Worm (Caenorhabditis elegans) whole organism, young adult: Measurements from ENCODE around the gene dpy-6.
A peak's percentile ranks its signal among the peaks of the same experiment; 100 is the strongest.

Source experiments
- B0035.1 ChIP-seq: sonication (generic microtip); optimal IDR thresholded peaks from 2 replicates; lab custom pipeline; 2016; ENCODE audit warnings: missing genetic modification characterization, mild to moderate bottlenecking, missing compliant biosample characterization, missing genotype, missing genetic modification reagents
- C17E4.6 ChIP-seq: fragments of 200-800 bp; sonication (Bioruptor generic); IDR thresholded peaks from 2 replicates; pipeline ENCODE4 v1.3.6; 2022; ENCODE audit warnings: missing genetic modification reagents, missing genetic modification characterization, missing compliant biosample characterization
- F33H1.4 ChIP-seq: fragments of 200-800 bp; sonication (Bioruptor generic); IDR thresholded peaks from 2 replicates; pipeline ENCODE4 v1.3.6; 2022; ENCODE audit warnings: missing genetic modification reagents, missing genetic modification characterization, missing compliant biosample characterization
- F39B2.1 ChIP-seq: fragments of 200-800 bp; sonication (Bioruptor generic); IDR thresholded peaks from 2 replicates; pipeline ENCODE4 v1.3.6; 2022; ENCODE audit warnings: missing genetic modification reagents, missing genetic modification characterization, missing compliant biosample characterization
- F49E8.2 ChIP-seq: sonication (generic microtip); optimal IDR thresholded peaks from 3 replicates; lab custom pipeline; 2017; ENCODE audit warnings: missing genetic modification characterization, mild to moderate bottlenecking, missing compliant biosample characterization, antibody characterized with exemption, moderate library complexity; ENCODE audit not compliant: insufficient read depth
- F55B11.4 ChIP-seq: sonication (generic microtip); optimal IDR thresholded peaks from 2 replicates; lab custom pipeline; 2016; ENCODE audit warnings: missing compliant biosample characterization, missing genetic modification characterization, borderline replicate concordance; ENCODE audit not compliant: insufficient read depth
- K11D2.4 ChIP-seq: fragments of 200-800 bp; sonication (Bioruptor generic); IDR thresholded peaks from 2 replicates; pipeline ENCODE4 v1.3.6; 2022; ENCODE audit warnings: missing genetic modification reagents, missing genetic modification characterization, missing compliant biosample characterization
- Y53F4B.3 ChIP-seq: fragments of 200-800 bp; sonication (Bioruptor generic); IDR thresholded peaks from 2 replicates; pipeline ENCODE4 v1.3.6; 2022; ENCODE audit warnings: missing genetic modification reagents, missing genetic modification characterization, missing compliant biosample characterization
- Y56A3A.18 ChIP-seq: fragments of 200-800 bp; sonication (Bioruptor generic); IDR thresholded peaks from 2 replicates; pipeline ENCODE4 v1.3.6; 2022; ENCODE audit warnings: missing genetic modification reagents, missing genetic modification characterization, missing compliant biosample characterization
- akir-1 ChIP-seq: fragments of 200-800 bp; sonication (Bioruptor generic); optimal IDR thresholded peaks from 2 replicates; lab custom pipeline; 2018; ENCODE audit warnings: mild to moderate bottlenecking, missing genetic modification characterization, moderate library complexity, missing compliant biosample characterization
- ama-1 ChIP-seq, 3 experiments: fragments of 150-350 bp in 1 of 3; sonication (generic microtip) in 2 of 3; optimal IDR thresholded peaks; 2 replicates each; lab custom pipeline; 2014 to 2018; ENCODE audit warnings: missing biosample characterization in 2 of 3, missing genetic modification characterization in 2 of 3, missing genetic modification reagents in 2 of 3
- aptf-3 ChIP-seq: fragments of 200-800 bp; sonication (Bioruptor generic); IDR thresholded peaks from 2 replicates; pipeline ENCODE4 v1.3.6; 2022; ENCODE audit warnings: missing genetic modification characterization, missing compliant biosample characterization
- ccch-3 ChIP-seq: fragments of 200-800 bp; sonication (Bioruptor generic); optimal IDR thresholded peaks from 2 replicates; lab custom pipeline; 2018; ENCODE audit warnings: mild to moderate bottlenecking, missing genetic modification characterization, missing compliant biosample characterization
- cebp-2 ChIP-seq: fragments of 200-800 bp; sonication (Bioruptor generic); IDR thresholded peaks from 2 replicates; pipeline ENCODE4 v1.3.6; 2022; ENCODE audit warnings: missing genetic modification characterization, missing compliant biosample characterization
- ceh-27 ChIP-seq: fragments of 200-800 bp; sonication (Bioruptor generic); optimal IDR thresholded peaks from 2 replicates; lab custom pipeline; 2018; ENCODE audit warnings: mild to moderate bottlenecking, missing genetic modification characterization, moderate library complexity, missing compliant biosample characterization
- dox-1 ChIP-seq: fragments of 200-800 bp; sonication (Bioruptor generic); IDR thresholded peaks from 2 replicates; pipeline ENCODE4 v1.3.6; 2022; ENCODE audit warnings: missing genetic modification reagents, missing genetic modification characterization, missing compliant biosample characterization
- dpl-1 ChIP-seq: fragments of 150-350 bp; optimal IDR thresholded peaks from 2 replicates; lab custom pipeline; 2014; ENCODE audit warnings: missing biosample characterization, missing genetic modification reagents, missing genetic modification characterization
- efl-1 ChIP-seq: fragments of 150-350 bp; optimal IDR thresholded peaks from 2 replicates; lab custom pipeline; 2014; ENCODE audit warnings: missing biosample characterization, missing genetic modification reagents, missing genetic modification characterization
- ets-4 ChIP-seq: fragments of 200-800 bp; sonication (Bioruptor generic); optimal IDR thresholded peaks from 2 replicates; lab custom pipeline; 2018; ENCODE audit warnings: mild to moderate bottlenecking, missing genetic modification characterization, missing compliant biosample characterization
- hlh-12 ChIP-seq: sonication (generic microtip); optimal IDR thresholded peaks from 2 replicates; lab custom pipeline; 2016; ENCODE audit warnings: missing genetic modification characterization, missing compliant biosample characterization
- hrde-1 ChIP-seq: sonication (generic microtip); optimal IDR thresholded peaks from 2 replicates; lab custom pipeline; 2016; ENCODE audit warnings: missing genetic modification characterization, mild to moderate bottlenecking, missing compliant biosample characterization, moderate library complexity, missing genotype, missing genetic modification reagents, borderline replicate concordance
- let-526 ChIP-seq: fragments of 200-800 bp; sonication (Bioruptor generic); IDR thresholded peaks from 2 replicates; pipeline ENCODE4 v1.3.6; 2022; ENCODE audit warnings: missing genetic modification reagents, missing genetic modification characterization, missing compliant biosample characterization
- let-607 ChIP-seq, 2 experiments: fragments of 200-800 bp in 1 of 2; sonication (Bioruptor generic) in 1 of 2; sonication (generic microtip) in 1 of 2; optimal IDR thresholded peaks; 2 replicates each; lab custom pipeline; 2016 to 2018; ENCODE audit warnings: mild to moderate bottlenecking in 2 of 2, missing compliant biosample characterization in 2 of 2, missing genetic modification characterization in 2 of 2, moderate library complexity in 2 of 2, missing genotype in 1 of 2
- lsl-1 ChIP-seq: fragments of 200-800 bp; sonication (Bioruptor generic); optimal IDR thresholded peaks from 2 replicates; lab custom pipeline; 2018; ENCODE audit warnings: mild to moderate bottlenecking, missing genetic modification characterization, moderate library complexity, missing compliant biosample characterization
- lsy-27 ChIP-seq: sonication (generic microtip); optimal IDR thresholded peaks from 2 replicates; lab custom pipeline; 2017; ENCODE audit warnings: missing genetic modification characterization, mild to moderate bottlenecking, missing compliant biosample characterization, antibody characterized with exemption, missing genotype, borderline replicate concordance; ENCODE audit not compliant: insufficient read depth
- madf-3 ChIP-seq: fragments of 200-800 bp; sonication (Bioruptor generic); IDR thresholded peaks from 2 replicates; pipeline ENCODE4 v1.3.6; 2022; ENCODE audit warnings: missing genetic modification reagents, missing genetic modification characterization, missing compliant biosample characterization
- madf-8 ChIP-seq: fragments of 200-800 bp; sonication (Bioruptor generic); conservative IDR thresholded peaks from 2 replicates; pipeline ENCODE4 v1.3.6; 2022; ENCODE audit warnings: missing genetic modification reagents, missing genetic modification characterization, missing compliant biosample characterization
- nfyb-1 ChIP-seq: fragments of 200-800 bp; sonication (Bioruptor generic); IDR thresholded peaks from 2 replicates; pipeline ENCODE4 v1.3.6; 2022; ENCODE audit warnings: missing genetic modification reagents, missing genetic modification characterization, missing compliant biosample characterization
- nhr-120 ChIP-seq: fragments of 200-800 bp; sonication (Bioruptor generic); IDR thresholded peaks from 2 replicates; pipeline ENCODE4 v1.3.6; 2022; ENCODE audit warnings: missing genetic modification characterization, missing compliant biosample characterization
- nhr-80 ChIP-seq: sonication (generic microtip); optimal IDR thresholded peaks from 2 replicates; lab custom pipeline; 2016; ENCODE audit warnings: missing genetic modification characterization, missing compliant biosample characterization
- repo-1 ChIP-seq: sonication (generic microtip); optimal IDR thresholded peaks from 2 replicates; lab custom pipeline; 2017; ENCODE audit warnings: mild to moderate bottlenecking, missing genetic modification characterization, missing compliant biosample characterization
- rpc-1 ChIP-seq, 2 experiments: fragments of 150-350 bp in 1 of 2; sonication (generic microtip) in 1 of 2; optimal IDR thresholded peaks; 2 replicates each; lab custom pipeline; 2014 to 2018; ENCODE audit warnings: missing biosample characterization in 1 of 2, missing genetic modification characterization in 1 of 2, missing genetic modification reagents in 1 of 2, missing genotype in 1 of 2
- sea-2 ChIP-seq: fragments of 200-800 bp; sonication (Bioruptor generic); IDR thresholded peaks from 2 replicates; pipeline ENCODE4 v1.3.6; 2022; ENCODE audit warnings: missing genetic modification characterization, missing compliant biosample characterization
- snpc-1.1 ChIP-seq: sonication (generic microtip); optimal IDR thresholded peaks from 2 replicates; lab custom pipeline; 2017; ENCODE audit warnings: missing genetic modification characterization, mild to moderate bottlenecking, missing compliant biosample characterization, antibody characterized with exemption, moderate library complexity, missing genotype, missing genetic modification reagents; ENCODE audit not compliant: insufficient read depth
- snpc-3.4 ChIP-seq: sonication (generic microtip); optimal IDR thresholded peaks from 2 replicates; lab custom pipeline; 2017; ENCODE audit warnings: missing genetic modification characterization, mild to moderate bottlenecking, missing compliant biosample characterization, antibody characterized with exemption, moderate library complexity, missing genotype, missing genetic modification reagents
- sptf-2 ChIP-seq: fragments of 200-800 bp; sonication (Bioruptor generic); optimal IDR thresholded peaks from 2 replicates; lab custom pipeline; 2018; ENCODE audit warnings: mild to moderate bottlenecking, missing genetic modification characterization, missing compliant biosample characterization
- tbp1 ChIP-seq: fragments of 200-800 bp; sonication (Bioruptor generic); optimal IDR thresholded peaks from 2 replicates; lab custom pipeline; 2018; ENCODE audit warnings: mild to moderate bottlenecking, missing genetic modification characterization, missing compliant biosample characterization
- ztf-22 ChIP-seq: fragments of 200-800 bp; sonication (Bioruptor generic); optimal IDR thresholded peaks from 2 replicates; lab custom pipeline; 2018; ENCODE audit warnings: mild to moderate bottlenecking, missing genetic modification characterization, moderate library complexity, missing compliant biosample characterization
- ztf-25 ChIP-seq: fragments of 200-800 bp; sonication (Bioruptor generic); IDR thresholded peaks from 2 replicates; pipeline ENCODE4 v1.3.6; 2022; ENCODE audit warnings: missing genetic modification reagents, missing genetic modification characterization, missing compliant biosample characterization
- ztf-26 ChIP-seq: sonication (generic microtip); optimal IDR thresholded peaks from 2 replicates; lab custom pipeline; 2017; ENCODE audit warnings: missing genetic modification characterization, missing compliant biosample characterization
- ztf-3 ChIP-seq: fragments of 200-800 bp; sonication (Bioruptor generic); optimal IDR thresholded peaks from 2 replicates; lab custom pipeline; 2018; ENCODE audit warnings: mild to moderate bottlenecking, missing genetic modification characterization, missing compliant biosample characterization
- ztf-6 ChIP-seq: fragments of 200-800 bp; sonication (Bioruptor generic); IDR thresholded peaks from 2 replicates; pipeline ENCODE4 v1.3.6; 2022; ENCODE audit warnings: missing genetic modification reagents, missing genetic modification characterization, missing compliant biosample characterization

Gene dpy-6

ce11 chrX:8404308-8405085 is 50.9 kb downstream of the dpy-6 start (continued):
- TF ChIP-seq dpl-1 (GFP tag; lab: Kevin White, UChicago): no peak
- TF ChIP-seq Y56A3A.18 (GFP tag; lab: Robert Waterston, UW): peak; percentile 96
- no peak for TF ChIP-seq F39B2.1
- TF ChIP-seq nhr-80 (tag; lab: Kevin White, UChicago): peak; percentile 77
- peak; percentile 17 for TF ChIP-seq snpc-1.1 (tag; lab: Kevin White, UChicago)
- TF ChIP-seq B0035.1 (tag; lab: Kevin White, UChicago): peak; percentile 86
- TF ChIP-seq hrde-1 (tag; lab: Kevin White, UChicago): peak; percentile 93
- peak; percentile 62 for TF ChIP-seq ztf-3 (GFP tag; lab: Kevin White, UChicago)
- peak; percentile 87 for TF ChIP-seq hlh-12 (tag; lab: Kevin White, UChicago)
- peak; percentile 90 for TF ChIP-seq sea-2 (GFP tag; lab: Robert Waterston, UW)
- TF ChIP-seq let-526: peak; percentile 89
- peak; percentile 93 for TF ChIP-seq tbp1 (GFP tag; lab: Kevin White, UChicago)
- no peak for TF ChIP-seq efl-1
- peak; percentile 68; the same call in 1 of the 2 replicates for TF ChIP-seq aptf-3 (GFP tag; lab: Robert Waterston, UW)
- TF ChIP-seq ets-4 (GFP tag; lab: Kevin White, UChicago): peak; percentile 86
- TF ChIP-seq akir-1 (GFP tag; lab: Kevin White, UChicago): peak; percentile 33
- peak; percentile 98 for TF ChIP-seq ztf-25 (GFP tag; lab: Robert Waterston, UW)
- peak; percentile 20 for TF ChIP-seq F49E8.2 (tag; lab: Kevin White, UChicago)
- TF ChIP-seq ztf-26 (tag; lab: Kevin White, UChicago): peak; percentile 93
- peak; percentile 94 for TF ChIP-seq dox-1 (GFP tag; lab: Robert Waterston, UW)
- peak; percentile 31 for TF ChIP-seq lsl-1
- peak; percentile 94 for TF ChIP-seq nfyb-1 (GFP tag; lab: Robert Waterston, UW)
- peak; percentile 87 for TF ChIP-seq ztf-22 (GFP tag; lab: Kevin White, UChicago)
- peak; percentile 94; the same call in 1 of the 2 replicates for TF ChIP-seq nhr-120
- peak; percentile 94 for TF ChIP-seq ceh-27 (GFP tag; lab: Kevin White, UChicago)
- TF ChIP-seq K11D2.4 (GFP tag; lab: Robert Waterston, UW): peak; percentile 84
- TF ChIP-seq sptf-2 (GFP tag; lab: Kevin White, UChicago): peak; percentile 57
- TF ChIP-seq repo-1 (tag; lab: Kevin White, UChicago): peak; percentile 94
- peak; percentile 34; the same call in 1 of the 2 replicates for TF ChIP-seq F33H1.4 (GFP tag; lab: Robert Waterston, UW)
- TF ChIP-seq madf-3 (GFP tag; lab: Robert Waterston, UW): peak; percentile 82
- TF ChIP-seq Y53F4B.3 (GFP tag; lab: Robert Waterston, UW): peak; percentile 67; the same call in 1 of the 2 replicates
- TF ChIP-seq snpc-3.4 (tag; lab: Kevin White, UChicago): peak; percentile 76
- TF ChIP-seq madf-8: peak; percentile 46
- no peak for TF ChIP-seq ama-1 (optimal IDR thresholded peaks at IDR 0.05; lab: Kevin White, UChicago)
- peak; percentile 62 to 86 for TF ChIP-seq ama-1 (GFP tag; optimal IDR thresholded peaks at IDR 0.05; lab: Kevin White, UChicago)
- 0 out of 2 replicates have a peak, but pooled peaks have one; percentile 44 for TF ChIP-seq C17E4.6 (GFP tag; lab: Robert Waterston, UW)
- TF ChIP-seq rpc-1 (optimal IDR thresholded peaks at IDR 0.05; lab: Kevin White, UChicago): peak; percentile 98
- TF ChIP-seq rpc-1 (tag; optimal IDR thresholded peaks at IDR 0.05; lab: Kevin White, UChicago): peak; percentile 94
- peak; percentile 12 for TF ChIP-seq lsy-27
- TF ChIP-seq F55B11.4 (tag; lab: Kevin White, UChicago): no peak
- TF ChIP-seq let-607 (tag; optimal IDR thresholded peaks at IDR 0.05; lab: Kevin White, UChicago): peak; percentile 76 to 86
- TF ChIP-seq ccch-3 (GFP tag; lab: Kevin White, UChicago): peak; percentile 78
- 0 out of 2 replicates have a peak, but pooled peaks have one; percentile 71 for TF ChIP-seq cebp-2
- peak; percentile 86 for TF ChIP-seq ztf-6 (GFP tag; lab: Robert Waterston, UW)
